Fruit fly (Drosophila melanogaster): ENCODE measurements around the gene CG13258.

CG13258 gene

DNA sequence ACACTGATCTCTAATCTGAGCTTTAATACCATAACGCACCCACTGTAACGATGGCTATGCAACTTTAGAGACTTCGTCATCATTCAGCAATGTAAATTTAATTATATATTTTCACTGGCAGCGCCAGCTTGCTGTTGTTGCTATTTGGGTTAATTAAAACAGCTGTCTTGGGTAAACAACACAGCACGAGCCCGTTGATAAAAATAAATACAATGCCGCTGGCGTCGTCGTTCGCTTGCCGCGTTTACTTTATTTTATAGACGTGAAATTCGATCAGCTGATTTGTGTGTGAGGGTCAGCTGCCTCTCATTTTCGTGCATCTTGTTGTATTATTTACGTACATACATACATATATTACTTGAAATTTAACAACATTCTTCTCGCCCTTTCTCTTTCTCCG lies 20.1 kb downstream of the CG13258 start (continued):
- TF ChIP-seq CG32264 (GFP tag; optimal IDR thresholded peaks at IDR 0.05), result peak; percentile 42
- TF ChIP-seq Dif (GFP tag; optimal IDR thresholded peaks at IDR 0.05; ENCODE audit: partially characterized antibody), result no peak
- no peak for TF ChIP-seq Vsx2 (GFP tag; optimal IDR thresholded peaks at IDR 0.05; ENCODE audit: partially characterized antibody)
- TF ChIP-seq Rel (GFP tag; optimal IDR thresholded peaks at IDR 0.05), result no peak
- TF ChIP-seq Rel (tag; optimal IDR thresholded peaks at IDR 0.05), result peak; percentile 73
- TF ChIP-seq Jra (GFP tag; optimal IDR thresholded peaks at IDR 0.05), result peak; percentile 36
- no peak for TF ChIP-seq Dfd (GFP tag; optimal IDR thresholded peaks at IDR 0.05)
- peak; percentile 22 for TF ChIP-seq HLH106 (tag; optimal IDR thresholded peaks at IDR 0.05)
- peak; percentile 40 for TF ChIP-seq sage (GFP tag; optimal IDR thresholded peaks at IDR 0.05)

- TF ChIP-seq CrebA (GFP tag; optimal IDR thresholded peaks at IDR 0.05; ENCODE audit: borderline replicate concordance) (peak; percentile 31), Hr83 (GFP tag; optimal IDR thresholded peaks at IDR 0.05; ENCODE audit: poor library complexity, severe bottlenecking) (peak; percentile 52), br (GFP tag; optimal IDR thresholded peaks at IDR 0.05) (no peak), dl (GFP tag; optimal IDR thresholded peaks at IDR 0.05; ENCODE audit: insufficient read depth in 1 of 2, partially characterized antibody in 2 of 2) (peak; percentile 65 to 85), rgr (GFP tag; optimal IDR thresholded peaks at IDR 0.05) (no peak), Myc (optimal IDR thresholded peaks at IDR 0.05) (no peak), GATAd (GFP tag; optimal IDR thresholded peaks at IDR 0.05) (no peak), Rel (GFP tag; optimal IDR thresholded peaks at IDR 0.05) (no peak), Rel (tag; optimal IDR thresholded peaks at IDR 0.05) (peak; percentile 81), brk (GFP tag; optimal IDR thresholded peaks at IDR 0.05) (no peak), Dfd (GFP tag; optimal IDR thresholded peaks at IDR 0.05) (no peak), Dif (GFP tag; optimal IDR thresholded peaks at IDR 0.05; ENCODE audit: partially characterized antibody) (peak; percentile 89), Hnf4 (GFP tag; optimal IDR thresholded peaks at IDR 0.05) (no peak)
Measured at dm6 chr2L:16271486-16271806, 21.4 kb downstream of the CG13258 start.

DNA sequence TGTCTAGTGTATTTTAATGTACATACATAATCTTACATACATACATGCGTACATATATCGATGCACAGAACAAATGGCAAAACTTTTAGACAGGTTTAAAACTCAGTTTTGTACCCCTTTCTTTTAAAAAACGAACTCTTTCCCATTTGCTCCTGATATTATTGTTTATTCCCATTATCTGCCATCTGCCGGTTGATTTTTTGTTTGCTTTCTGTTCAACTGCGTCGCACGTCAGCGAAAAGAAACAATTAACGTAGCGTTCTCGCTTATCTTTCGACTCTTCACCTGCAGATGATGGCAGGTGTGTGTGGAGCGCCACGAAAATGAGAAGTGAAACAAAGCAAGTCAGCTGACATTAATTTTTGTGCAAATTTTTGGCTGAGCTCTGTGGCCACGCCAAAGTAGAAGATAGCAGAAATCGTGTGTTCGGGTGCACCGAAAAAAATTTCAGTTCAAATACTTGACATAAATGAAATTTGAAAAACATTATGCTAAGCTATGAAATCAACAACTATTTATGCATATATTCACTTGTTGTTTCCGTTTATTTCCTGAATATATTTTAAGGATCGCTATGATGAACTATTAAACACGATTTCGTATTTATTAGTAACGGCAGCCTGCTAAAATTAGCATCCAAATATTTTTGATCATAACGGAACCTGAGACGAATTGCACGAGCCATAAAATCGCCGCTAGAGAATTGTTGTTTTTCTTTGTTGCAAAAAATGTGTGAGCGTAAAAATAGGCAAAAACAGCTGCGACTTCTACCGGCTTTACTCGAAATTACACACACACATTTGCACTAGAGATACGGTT lies 21.9 kb downstream of the CG13258 start:
- no peak for TF ChIP-seq Mio (GFP tag; optimal IDR thresholded peaks at IDR 0.05)
- peak; percentile 12 for TF ChIP-seq Jra (GFP tag; optimal IDR thresholded peaks at IDR 0.05)
- TF ChIP-seq tai (GFP tag; optimal IDR thresholded peaks at IDR 0.05), result no peak
- no peak for TF ChIP-seq pan (optimal IDR thresholded peaks at IDR 0.05)
- peak; percentile 37 for TF ChIP-seq ey (GFP tag; optimal IDR thresholded peaks at IDR 0.05)
- peak; percentile 76 for TF ChIP-seq br (GFP tag; optimal IDR thresholded peaks at IDR 0.05)
- TF ChIP-seq CG32264 (GFP tag; optimal IDR thresholded peaks at IDR 0.05), result no peak
- peak; percentile 62 for TF ChIP-seq psq (GFP tag; optimal IDR thresholded peaks at IDR 0.05)
- no peak for TF ChIP-seq dsf (GFP tag; optimal IDR thresholded peaks at IDR 0.05; ENCODE audit: borderline replicate concordance)
- TF ChIP-seq Myc (optimal IDR thresholded peaks at IDR 0.05), result no peak
- TF ChIP-seq fru (GFP tag; optimal IDR thresholded peaks at IDR 0.05), result peak; percentile 82
- peak; percentile 76 for TF ChIP-seq Sp1 (GFP tag; optimal IDR thresholded peaks at IDR 0.05)
- peak in 1 of 2 experiments; percentile 85 for TF ChIP-seq foxo (GFP tag; optimal IDR thresholded peaks at IDR 0.05)
- TF ChIP-seq brk (GFP tag; optimal IDR thresholded peaks at IDR 0.05), result peak; percentile 29
- no peak for TF ChIP-seq GATAd (GFP tag; optimal IDR thresholded peaks at IDR 0.05)
- peak; percentile 57 for TF ChIP-seq dmrt93B (GFP tag; optimal IDR thresholded peaks at IDR 0.05)
- no peak for TF ChIP-seq sv (GFP tag; optimal IDR thresholded peaks at IDR 0.05)
- TF ChIP-seq lola (GFP tag; optimal IDR thresholded peaks at IDR 0.05), result no peak
- peak; percentile 50 for TF ChIP-seq woc (GFP tag; optimal IDR thresholded peaks at IDR 0.05)
- no peak for TF ChIP-seq Vsx2 (GFP tag; optimal IDR thresholded peaks at IDR 0.05; ENCODE audit: partially characterized antibody)
- TF ChIP-seq h (GFP tag; optimal IDR thresholded peaks at IDR 0.05), result peak; percentile 75
- TF ChIP-seq CrebA (GFP tag; optimal IDR thresholded peaks at IDR 0.05; ENCODE audit: borderline replicate concordance), result no peak
- TF ChIP-seq N (GFP tag; optimal IDR thresholded peaks at IDR 0.05), result no peak
- TF ChIP-seq Abd-B (GFP tag; optimal IDR thresholded peaks at IDR 0.05), result no peak
- peak; percentile 35 for TF ChIP-seq rgr (GFP tag; optimal IDR thresholded peaks at IDR 0.05)
- no peak for TF ChIP-seq CG9705 (GFP tag; optimal IDR thresholded peaks at IDR 0.05)
- no peak for TF ChIP-seq Hr78 (GFP tag; optimal IDR thresholded peaks at IDR 0.05)
- no peak for TF ChIP-seq Dif (GFP tag; optimal IDR thresholded peaks at IDR 0.05; ENCODE audit: partially characterized antibody)
- no peak for TF ChIP-seq jim (GFP tag; optimal IDR thresholded peaks at IDR 0.05)
- no peak for TF ChIP-seq Rel (GFP tag; optimal IDR thresholded peaks at IDR 0.05)
- peak; percentile 19 for TF ChIP-seq Rel (tag; optimal IDR thresholded peaks at IDR 0.05)
- TF ChIP-seq Hnf4 (GFP tag; optimal IDR thresholded peaks at IDR 0.05), result peak; percentile 15
- no peak for TF ChIP-seq Dfd (GFP tag; optimal IDR thresholded peaks at IDR 0.05)
- TF ChIP-seq OdsH (GFP tag; optimal IDR thresholded peaks at IDR 0.05), result peak; percentile 61
- TF ChIP-seq usp (GFP tag; optimal IDR thresholded peaks at IDR 0.05), result no peak
- no peak for TF ChIP-seq sage (GFP tag; optimal IDR thresholded peaks at IDR 0.05)
- TF ChIP-seq HLH106 (tag; optimal IDR thresholded peaks at IDR 0.05), result peak; percentile 76
- TF ChIP-seq Hr83 (GFP tag; optimal IDR thresholded peaks at IDR 0.05; ENCODE audit: poor library complexity, severe bottlenecking), result peak; percentile 11
- no peak for TF ChIP-seq dl (GFP tag; optimal IDR thresholded peaks at IDR 0.05; ENCODE audit: insufficient read depth in 1 of 2, partially characterized antibody in 2 of 2)
